Worm (Caenorhabditis elegans) whole organism, mixed stage, embryonic: Measurements from ENCODE around the gene cls-3.

Experiments
- ceh-43 ChIP-seq: fragments of 200-800 bp; sonication (Bioruptor generic); optimal IDR thresholded peaks from 2 replicates; lab custom pipeline; 2018; ENCODE audit warnings: mild to moderate bottlenecking, missing genetic modification characterization, moderate library complexity, missing compliant biosample characterization
- hlh-1 ChIP-seq: fragments of 150-350 bp; optimal IDR thresholded peaks from 2 replicates; lab custom pipeline; 2014; ENCODE audit warnings: missing biosample characterization, missing genetic modification reagents, missing genetic modification characterization
- nhr-237 ChIP-seq: fragments of 150-350 bp; optimal IDR thresholded peaks from 2 replicates; lab custom pipeline; 2014; ENCODE audit warnings: missing biosample characterization, missing genetic modification characterization
- snpc-4 ChIP-seq: fragments of 150-350 bp; optimal IDR thresholded peaks from 2 replicates; lab custom pipeline; 2014; ENCODE audit warnings: missing biosample characterization, missing genetic modification characterization
- sptf-1 ChIP-seq: sonication (generic microtip); optimal IDR thresholded peaks from 2 replicates; lab custom pipeline; 2017; ENCODE audit warnings: mild to moderate bottlenecking, missing genetic modification characterization, moderate library complexity, missing compliant biosample characterization
- unc-120 ChIP-seq: sonication (generic microtip); optimal IDR thresholded peaks from 2 replicates; lab custom pipeline; 2017; ENCODE audit warnings: missing genetic modification characterization, missing compliant biosample characterization; ENCODE audit not compliant: poor library complexity, severe bottlenecking
- unc-62 ChIP-seq: fragments of 150-350 bp; optimal IDR thresholded peaks from 2 replicates; lab custom pipeline; 2014; ENCODE audit warnings: missing biosample characterization, missing genetic modification reagents, missing genetic modification characterization
- zip-8 ChIP-seq: fragments of 150-350 bp; optimal IDR thresholded peaks from 2 replicates; lab custom pipeline; 2014; ENCODE audit warnings: missing biosample characterization, missing genetic modification characterization
- ztf-11 ChIP-seq: fragments of 150-350 bp; optimal IDR thresholded peaks from 2 replicates; lab custom pipeline; 2014; ENCODE audit warnings: missing biosample characterization, missing genetic modification characterization

ce11 chrIII:9144744-9145390 is 46.0 kb downstream of the cls-3 start, which contains the start of the genes ZK512.2 and ZK512.4:
- no peak for TF ChIP-seq nhr-237 (tag; lab: Kevin White, UChicago)
- TF ChIP-seq ceh-43 (GFP tag; lab: Kevin White, UChicago): no peak
- no peak for TF ChIP-seq zip-8 (tag; lab: Kevin White, UChicago)
- TF ChIP-seq unc-120: no peak
- TF ChIP-seq unc-62 (GFP tag; lab: Kevin White, UChicago): no peak
- no peak for TF ChIP-seq sptf-1 (tag; lab: Kevin White, UChicago)
- no peak for TF ChIP-seq snpc-4
- no peak for TF ChIP-seq ztf-11 (tag; lab: Kevin White, UChicago)
- no peak for TF ChIP-seq hlh-1
